Worm (Caenorhabditis elegans): ENCODE data around the gene kvs-1.
"Not testable (repeated sequence)": the region's sequence is repeated elsewhere in the genome, so short reads cannot be mapped to it uniquely, and the experiment has no call there.

The kvs-1 gene

DNA sequence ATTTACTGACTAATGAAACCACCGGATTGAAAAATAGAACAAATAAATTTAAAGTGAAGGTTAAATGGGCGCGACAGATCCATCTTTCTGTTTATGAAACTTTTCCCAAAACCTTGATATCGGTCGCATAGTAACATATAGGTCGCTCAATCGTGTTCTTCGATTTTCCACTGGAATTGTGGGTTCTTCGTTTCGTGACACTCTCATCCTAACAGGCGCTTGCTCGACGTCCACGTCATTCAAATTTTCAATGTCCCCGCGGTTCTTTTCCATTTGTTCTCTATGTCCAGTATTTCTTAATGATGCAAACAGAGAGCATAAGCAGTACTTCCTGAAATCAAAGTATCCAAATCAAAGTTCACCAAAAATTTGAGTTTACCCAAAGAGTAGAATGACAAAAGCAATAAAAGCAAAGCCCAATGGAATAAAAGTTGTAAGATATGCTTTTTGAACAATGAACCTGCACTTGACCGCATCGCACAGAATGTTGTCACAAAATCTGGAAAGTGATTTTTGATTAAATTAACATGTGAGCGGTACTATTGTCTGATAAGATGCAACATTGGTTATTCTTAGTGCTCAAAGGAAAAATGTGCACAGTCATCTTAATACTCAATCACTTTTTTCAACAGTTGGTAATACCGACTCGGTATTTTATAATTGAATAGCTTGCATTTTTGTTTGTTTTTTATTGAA lies 39.4 kb downstream of the kvs-1 start, which contains the start of gene F27D9.13:
F27D9.13 (minus strand) TSS at position 51 of the 696 bp plus-strand sequence.
- TF ChIP-seq lin-35 (GFP tag; optimal IDR thresholded peaks at IDR 0.05) (no peak), aly-2 (tag; optimal IDR thresholded peaks at IDR 0.05) (no peak), elt-2 (tag; optimal IDR thresholded peaks at IDR 0.05) (no peak), unc-98 (GFP tag; IDR thresholded peaks at IDR 0.05) (no peak), snu-23 (GFP tag; optimal IDR thresholded peaks at IDR 0.05) (no peak), egl-13 (tag; optimal IDR thresholded peaks at IDR 0.05) (no peak), unc-30 (tag; optimal IDR thresholded peaks at IDR 0.05) (no peak), ets-5 (GFP tag; IDR thresholded peaks at IDR 0.05) (no peak), lin-14 (GFP tag; optimal IDR thresholded peaks at IDR 0.05) (no peak), C04F5.9 (tag; optimal IDR thresholded peaks at IDR 0.05) (no peak), pax-3 (tag; optimal IDR thresholded peaks at IDR 0.05) (no peak), elt-3 (tag; optimal IDR thresholded peaks at IDR 0.05) (no peak), hlh-4 (tag; optimal IDR thresholded peaks at IDR 0.05) (no peak), egl-27 (tag; optimal IDR thresholded peaks at IDR 0.05) (no peak)

DNA sequence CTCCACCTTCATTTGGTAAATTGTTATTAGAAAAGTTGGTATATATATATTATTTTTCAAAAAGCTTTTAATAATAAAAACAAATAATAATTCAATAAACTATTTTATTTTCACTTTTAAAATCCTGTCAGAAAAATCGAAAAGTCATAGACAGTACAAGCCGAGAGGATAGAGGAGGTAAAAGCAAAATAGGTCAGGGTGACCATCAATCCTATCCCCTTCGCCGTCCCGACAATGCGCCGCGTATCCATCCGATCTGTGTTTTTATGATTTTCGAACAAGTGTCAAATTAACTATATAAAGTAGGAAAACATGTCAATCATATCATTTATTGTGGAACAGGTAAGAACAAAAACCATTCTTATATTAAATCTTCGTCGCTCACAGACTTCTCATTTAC lies 41.5 kb downstream of the kvs-1 start:
- TF ChIP-seq lir-3 (tag; optimal IDR thresholded peaks at IDR 0.05; ENCODE audit: poor library complexity) = no peak
- no peak for TF ChIP-seq ets-5 (GFP tag; IDR thresholded peaks at IDR 0.05)
- peak; percentile 95 for TF ChIP-seq blmp-1 (tag; optimal IDR thresholded peaks at IDR 0.05)
- TF ChIP-seq mep-1 (tag; optimal IDR thresholded peaks at IDR 0.05) = peak; percentile 4
- no peak for TF ChIP-seq nhr-47 (tag; optimal IDR thresholded peaks at IDR 0.05)

DNA sequence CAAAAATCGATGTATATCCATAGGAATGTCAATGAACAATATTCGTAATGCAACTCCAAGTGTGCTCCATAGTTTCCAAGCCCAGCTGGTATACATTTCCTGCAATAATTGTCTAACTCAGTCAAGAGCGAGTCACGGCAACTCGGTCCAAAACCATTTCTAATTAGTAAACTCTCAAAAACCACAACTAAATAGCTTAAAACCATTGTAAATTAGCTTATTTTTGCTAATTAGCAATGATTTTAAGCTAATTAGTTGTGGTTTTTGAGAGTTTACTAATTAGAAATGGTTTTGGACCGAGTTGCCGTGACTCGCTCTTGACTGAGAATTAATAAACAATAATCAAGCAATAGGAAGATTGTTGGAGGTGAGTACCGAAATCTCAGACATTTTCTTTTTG lies 42.1 kb downstream of the kvs-1 start, which contains the start of gene dhs-29:
dhs-29 (minus strand) TSS at position 101 of the 400 bp plus-strand sequence.
- TF ChIP-seq mef-2 (tag; optimal IDR thresholded peaks at IDR 0.05); blmp-1 (tag; optimal IDR thresholded peaks at IDR 0.05); efl-1 (optimal IDR thresholded peaks at IDR 0.05); efl-1 (GFP tag; optimal IDR thresholded peaks at IDR 0.05 in 1 of 2): not testable (repeated sequence)

DNA sequence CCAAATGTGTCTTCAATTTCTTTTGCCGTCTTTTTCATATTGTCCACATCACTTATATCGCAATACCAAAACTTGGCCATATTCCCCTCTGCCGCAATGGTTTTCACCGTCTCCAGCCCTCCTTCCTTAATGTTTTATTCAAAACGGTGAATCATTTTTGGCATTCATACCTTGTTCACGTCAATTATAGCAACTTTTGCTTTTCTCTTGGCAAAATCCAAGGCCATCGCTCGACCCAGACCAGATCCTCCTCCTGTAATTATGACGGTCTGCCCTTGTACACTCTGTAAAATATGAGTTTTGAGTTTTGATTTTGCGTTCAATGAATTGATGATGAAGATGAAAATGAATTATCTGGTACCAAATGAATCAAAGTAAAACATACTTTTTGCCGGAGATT lies 42.5 kb downstream of the kvs-1 start:
- TF ChIP-seq nhr-77 (tag; optimal IDR thresholded peaks at IDR 0.05) = no peak
- peak; percentile 72 for TF ChIP-seq nhr-85 (tag)
- TF ChIP-seq blmp-1 (tag; optimal IDR thresholded peaks at IDR 0.05) = peak; percentile 33

DNA sequence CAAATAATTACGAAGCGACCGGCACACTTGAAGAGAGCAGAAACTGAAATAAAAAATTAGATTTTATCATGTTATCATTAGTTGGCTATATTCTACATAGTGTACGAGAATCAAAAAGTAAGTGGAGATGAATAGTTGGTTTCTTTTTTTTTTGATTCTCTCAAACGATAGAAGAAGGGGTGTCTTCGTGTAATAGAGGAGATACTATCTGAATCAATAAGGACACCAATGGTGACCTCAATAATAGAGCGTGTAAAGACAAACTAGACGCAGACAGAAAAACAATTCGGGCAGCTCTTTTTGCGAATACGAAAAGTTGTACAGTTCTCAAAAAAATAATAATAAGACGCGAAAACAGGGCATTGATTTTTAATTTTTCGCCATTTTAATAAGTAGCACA lies 44.4 kb downstream of the kvs-1 start:
- TF ChIP-seq lsy-2 (tag; optimal IDR thresholded peaks at IDR 0.05) (no peak), nhr-85 (tag) (peak; percentile 76), nhr-71 (tag; optimal IDR thresholded peaks at IDR 0.05) (peak; percentile 18), blmp-1 (tag; optimal IDR thresholded peaks at IDR 0.05) (peak; percentile 7), hpl-2 (GFP tag; optimal IDR thresholded peaks at IDR 0.05) (no peak)

DNA sequence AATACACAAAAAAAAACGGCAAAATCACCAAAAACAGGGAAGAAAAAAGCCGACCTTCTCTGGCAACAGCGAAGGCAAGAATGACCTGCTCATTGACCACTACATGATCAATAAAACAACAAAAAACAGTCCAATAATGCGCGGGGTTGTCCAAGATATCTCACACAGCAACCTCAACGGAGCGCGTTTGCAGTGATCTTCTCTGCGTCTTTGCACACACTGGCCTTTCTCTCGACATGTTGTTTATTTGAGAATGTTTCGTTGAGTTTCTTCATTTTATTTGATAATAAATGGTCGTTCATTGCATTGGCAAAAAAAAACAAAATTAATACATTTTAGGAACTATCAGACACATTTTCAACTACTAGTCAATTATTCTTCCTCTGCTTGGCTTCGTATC lies 45.3 kb downstream of the kvs-1 start:
- peak; percentile 52 for TF ChIP-seq tbx-2 (tag; optimal IDR thresholded peaks at IDR 0.05)
- peak; percentile 23 for TF ChIP-seq rnt-1 (tag; optimal IDR thresholded peaks at IDR 0.05)
- peak; percentile 49 for TF ChIP-seq nhr-77 (tag; optimal IDR thresholded peaks at IDR 0.05)
- TF ChIP-seq C16A3.4 (tag; optimal IDR thresholded peaks at IDR 0.05) = peak; percentile 58
- TF ChIP-seq snu-23 (GFP tag; optimal IDR thresholded peaks at IDR 0.05) = peak; percentile 68
- TF ChIP-seq lin-14 (GFP tag; optimal IDR thresholded peaks at IDR 0.05) = peak; percentile 61
- TF ChIP-seq unc-130 (tag; optimal IDR thresholded peaks at IDR 0.05) = peak; percentile 40
- TF ChIP-seq efl-1 (optimal IDR thresholded peaks at IDR 0.05) = peak in 1 of 2 experiments; percentile 28
- TF ChIP-seq efl-1 (GFP tag; optimal IDR thresholded peaks at IDR 0.05 in 1 of 2) = peak in 1 of 2 experiments; percentile 31
- peak; percentile 42 for TF ChIP-seq mep-1 (tag; optimal IDR thresholded peaks at IDR 0.05)
- peak; percentile 71 for TF ChIP-seq nhr-19 (GFP tag; conservative IDR thresholded peaks at IDR 0.05)
- peak; percentile 14 for TF ChIP-seq xbp-1 (tag; optimal IDR thresholded peaks at IDR 0.05)
- peak; percentile 45 for TF ChIP-seq elt-2 (tag; optimal IDR thresholded peaks at IDR 0.05)
- peak; percentile 91 for TF ChIP-seq nhr-85 (tag)
- TF ChIP-seq lin-35 (GFP tag; optimal IDR thresholded peaks at IDR 0.05) = peak; percentile 29 to 69
- TF ChIP-seq elt-3 (tag; optimal IDR thresholded peaks at IDR 0.05) = peak in 4 of 6 experiments; percentile 4 to 85 (median 22)
- no peak for TF ChIP-seq zip-4 (GFP tag; optimal IDR thresholded peaks at IDR 0.05)
- no peak for TF ChIP-seq ceh-90 (tag; optimal IDR thresholded peaks at IDR 0.05)
- TF ChIP-seq nhr-20 (tag; optimal IDR thresholded peaks at IDR 0.05) = peak; percentile 72
- no peak for TF ChIP-seq nhr-84 (tag; optimal IDR thresholded peaks at IDR 0.05)
- TF ChIP-seq ceh-88 (GFP tag; IDR thresholded peaks at IDR 0.05) = no peak
- no peak for TF ChIP-seq sox-4 (tag; optimal IDR thresholded peaks at IDR 0.05)
- TF ChIP-seq nhr-47 (tag; optimal IDR thresholded peaks at IDR 0.05) = peak; percentile 11
- TF ChIP-seq mdl-1 (tag; optimal IDR thresholded peaks at IDR 0.05) = peak in 1 of 2 experiments; percentile 30
- TF ChIP-seq nhr-90 (tag; optimal IDR thresholded peaks at IDR 0.05; ENCODE audit: poor library complexity) = peak; percentile 45

Data from whole organism, L1 larva.